Fruit fly (Drosophila melanogaster) whole organism, prepupa: Measurements from ENCODE around the gene CG42564.
A peak's percentile ranks its signal among the peaks of the same experiment; 100 is the strongest.

Experiments
- Blimp-1 ChIP-seq: fragments of 200-800 bp; sonication (Bioruptor generic); optimal IDR thresholded peaks from 3 replicates; lab custom pipeline; 2017; ENCODE audit warnings: missing biosample characterization, missing genetic modification characterization, mild to moderate bottlenecking, moderate library complexity, missing genetic modification reagents
- CG10669 ChIP-seq: fragments of 200-800 bp; sonication (Bioruptor generic); optimal IDR thresholded peaks from 3 replicates; lab custom pipeline; 2018; ENCODE audit warnings: missing biosample characterization, mild to moderate bottlenecking, missing genetic modification characterization, moderate library complexity
- CG11294 ChIP-seq: fragments of 200-800 bp; sonication (Bioruptor generic); IDR thresholded peaks from 2 replicates; pipeline ENCODE4 v1.3.6; 2022; ENCODE audit warnings: missing biosample characterization, missing genetic modification characterization
- CG11762 ChIP-seq: fragments of 200-800 bp; sonication (Bioruptor generic); optimal IDR thresholded peaks from 3 replicates; lab custom pipeline; 2016; ENCODE audit warnings: missing biosample characterization, missing genetic modification characterization; ENCODE audit not compliant: insufficient read depth
- CG11902 ChIP-seq: fragments of 200-800 bp; sonication (Bioruptor generic); optimal IDR thresholded peaks from 3 replicates; lab custom pipeline; 2016; ENCODE audit warnings: missing biosample characterization, missing genetic modification characterization
- CG15336 ChIP-seq: fragments of 200-800 bp; sonication (Bioruptor generic); IDR thresholded peaks from 2 replicates; pipeline ENCODE4 v1.3.6; 2022; ENCODE audit warnings: missing biosample characterization, missing genetic modification characterization
- CG16779 ChIP-seq: fragments of 200-800 bp; sonication (Bioruptor generic); optimal IDR thresholded peaks from 3 replicates; lab custom pipeline; 2017; ENCODE audit warnings: missing biosample characterization, mild to moderate bottlenecking, missing genetic modification characterization
- CG3032 ChIP-seq: fragments of 200-800 bp; optimal IDR thresholded peaks from 2 replicates; lab custom pipeline; 2019; ENCODE audit warnings: missing biosample characterization, mild to moderate bottlenecking, missing genetic modification characterization, moderate library complexity
- CG31627 ChIP-seq: fragments of 200-800 bp; sonication (Bioruptor generic); optimal IDR thresholded peaks from 3 replicates; lab custom pipeline; 2016; ENCODE audit warnings: missing biosample characterization, missing genetic modification characterization
- CG32006 ChIP-seq: fragments of 200-800 bp; sonication (Bioruptor generic); optimal IDR thresholded peaks from 3 replicates; lab custom pipeline; 2017; ENCODE audit warnings: missing biosample characterization, mild to moderate bottlenecking, missing genetic modification characterization
- CG34406 ChIP-seq: fragments of 200-800 bp; sonication (Bioruptor generic); optimal IDR thresholded peaks from 3 replicates; lab custom pipeline; 2016; ENCODE audit warnings: missing biosample characterization, missing genetic modification characterization
- CG3919 ChIP-seq: fragments of 200-800 bp; sonication (Bioruptor generic); optimal IDR thresholded peaks from 3 replicates; lab custom pipeline; 2016; ENCODE audit warnings: missing biosample characterization, missing genetic modification characterization
- CG4318 ChIP-seq: fragments of 200-800 bp; sonication (Bioruptor generic); optimal IDR thresholded peaks from 3 replicates; lab custom pipeline; 2017; ENCODE audit warnings: missing biosample characterization, mild to moderate bottlenecking, missing genetic modification characterization
- CG6276 ChIP-seq: fragments of 200-800 bp; sonication (Bioruptor generic); optimal IDR thresholded peaks from 2 replicates; lab custom pipeline; 2017; ENCODE audit warnings: missing biosample characterization, mild to moderate bottlenecking, missing genetic modification characterization
- CG6792 ChIP-seq: fragments of 200-800 bp; sonication (Bioruptor generic); optimal IDR thresholded peaks from 3 replicates; lab custom pipeline; 2016; ENCODE audit warnings: missing biosample characterization, missing genetic modification characterization
- CG6808 ChIP-seq: fragments of 200-800 bp; sonication (Bioruptor generic); optimal IDR thresholded peaks from 3 replicates; lab custom pipeline; 2017; ENCODE audit warnings: missing biosample characterization, missing genetic modification characterization, mild to moderate bottlenecking, moderate library complexity, missing genetic modification reagents
- CG6854 ChIP-seq: fragments of 200-800 bp; sonication (Bioruptor generic); optimal IDR thresholded peaks from 2 replicates; lab custom pipeline; 2017; ENCODE audit warnings: missing biosample characterization, mild to moderate bottlenecking, missing genetic modification characterization
- CG7368 ChIP-seq: fragments of 200-800 bp; sonication (Bioruptor generic); optimal IDR thresholded peaks from 3 replicates; lab custom pipeline; 2016; ENCODE audit warnings: missing biosample characterization, missing genetic modification characterization
- CG8319 ChIP-seq: fragments of 200-800 bp; sonication (Bioruptor generic); optimal IDR thresholded peaks from 3 replicates; lab custom pipeline; 2016; ENCODE audit warnings: missing biosample characterization, missing genetic modification characterization
- CG8632 ChIP-seq: fragments of 200-800 bp; sonication (Bioruptor generic); optimal IDR thresholded peaks from 3 replicates; lab custom pipeline; 2016; ENCODE audit warnings: missing biosample characterization, missing genetic modification characterization
- CG9139 ChIP-seq: fragments of 200-800 bp; sonication (Bioruptor generic); optimal IDR thresholded peaks from 3 replicates; lab custom pipeline; 2017; ENCODE audit warnings: missing biosample characterization, mild to moderate bottlenecking, missing genetic modification characterization
- Eip75B ChIP-seq: fragments of 200-800 bp; sonication (Bioruptor generic); optimal IDR thresholded peaks from 3 replicates; lab custom pipeline; 2016; ENCODE audit warnings: missing biosample characterization, missing genetic modification characterization
- Eip78C ChIP-seq: fragments of 200-800 bp; sonication (Bioruptor generic); peaks from one replicate; lab custom pipeline; 2016; ENCODE audit warnings: missing biosample characterization, missing genetic modification characterization
- Eip93F ChIP-seq: fragments of 200-800 bp; sonication (Bioruptor generic); optimal IDR thresholded peaks from 2 replicates; lab custom pipeline; 2016; ENCODE audit warnings: missing biosample characterization, mild to moderate bottlenecking, missing genetic modification characterization
- Ets21C ChIP-seq: fragments of 200-800 bp; sonication (Bioruptor generic); optimal IDR thresholded peaks from 3 replicates; lab custom pipeline; 2016; ENCODE audit warnings: missing biosample characterization, missing genetic modification characterization
- Ets96B ChIP-seq: fragments of 200-800 bp; optimal IDR thresholded peaks from 2 replicates; lab custom pipeline; 2019; ENCODE audit warnings: missing biosample characterization, mild to moderate bottlenecking, missing genetic modification characterization, moderate library complexity
- Gug ChIP-seq: fragments of 200-800 bp; sonication (Bioruptor generic); IDR thresholded peaks from 2 replicates; pipeline ENCODE4 v1.3.6; 2022; ENCODE audit warnings: missing biosample characterization, missing genetic modification characterization
- Hr38 ChIP-seq: sonication (Bioruptor generic); optimal IDR thresholded peaks from 2 replicates; lab custom pipeline; 2016; ENCODE audit warnings: missing biosample characterization, missing genetic modification characterization
- Hr4 ChIP-seq: fragments of 200-800 bp; sonication (Bioruptor generic); optimal IDR thresholded peaks from 3 replicates; lab custom pipeline; 2016; ENCODE audit warnings: missing biosample characterization, missing genetic modification characterization
- Lpt ChIP-seq: fragments of 200-800 bp; sonication (Bioruptor generic); optimal IDR thresholded peaks from 3 replicates; lab custom pipeline; 2016; ENCODE audit warnings: missing biosample characterization, missing genetic modification characterization
- OdsH ChIP-seq: fragments of 200-800 bp; sonication (Bioruptor generic); optimal IDR thresholded peaks from 3 replicates; lab custom pipeline; 2016; ENCODE audit warnings: missing biosample characterization, missing genetic modification characterization
- Smox ChIP-seq: fragments of 200-800 bp; sonication (Bioruptor generic); optimal IDR thresholded peaks from 3 replicates; lab custom pipeline; 2016; ENCODE audit warnings: missing biosample characterization, missing genetic modification characterization
- Sox102F ChIP-seq: fragments of 200-800 bp; sonication (Bioruptor generic); optimal IDR thresholded peaks from 2 replicates; lab custom pipeline; 2016; ENCODE audit warnings: missing biosample characterization, mild to moderate bottlenecking, missing genetic modification characterization
- Sox14 ChIP-seq: fragments of 200-800 bp; sonication (Bioruptor generic); optimal IDR thresholded peaks from 3 replicates; lab custom pipeline; 2016; ENCODE audit warnings: missing biosample characterization, missing genetic modification characterization
- achi ChIP-seq: fragments of 200-800 bp; sonication (Bioruptor generic); optimal IDR thresholded peaks from 3 replicates; lab custom pipeline; 2016; ENCODE audit warnings: missing biosample characterization, missing genetic modification characterization
- dac ChIP-seq: fragments of 200-800 bp; sonication (Bioruptor generic); optimal IDR thresholded peaks from 2 replicates; lab custom pipeline; 2017; ENCODE audit warnings: missing biosample characterization, mild to moderate bottlenecking, missing genetic modification characterization
- dsx ChIP-seq: fragments of 200-800 bp; optimal IDR thresholded peaks from 3 replicates; lab custom pipeline; 2019; ENCODE audit warnings: missing biosample characterization, mild to moderate bottlenecking, missing genetic modification characterization, moderate library complexity; ENCODE audit not compliant: poor library complexity, severe bottlenecking
- eg ChIP-seq: fragments of 200-800 bp; sonication (Bioruptor generic); IDR thresholded peaks from 3 replicates; pipeline ENCODE4 v1.3.6; 2022; ENCODE audit warnings: missing biosample characterization, missing genetic modification characterization
- fd59A ChIP-seq: fragments of 200-800 bp; sonication (Bioruptor generic); optimal IDR thresholded peaks from 2 replicates; lab custom pipeline; 2017; ENCODE audit warnings: missing biosample characterization, mild to moderate bottlenecking, missing genetic modification characterization, missing genetic modification reagents
- fd85E ChIP-seq: fragments of 200-800 bp; sonication (Bioruptor generic); optimal IDR thresholded peaks from 3 replicates; lab custom pipeline; 2016; ENCODE audit warnings: missing biosample characterization, missing genetic modification characterization
- lz ChIP-seq: fragments of 200-800 bp; sonication (Bioruptor generic); optimal IDR thresholded peaks from 3 replicates; lab custom pipeline; 2016; ENCODE audit warnings: missing biosample characterization, missing genetic modification characterization
- net ChIP-seq: fragments of 200-800 bp; sonication (Bioruptor generic); optimal IDR thresholded peaks from 3 replicates; lab custom pipeline; 2016; ENCODE audit warnings: missing biosample characterization, missing genetic modification characterization
- pdm3 ChIP-seq: fragments of 200-800 bp; sonication (Bioruptor generic); optimal IDR thresholded peaks from 3 replicates; lab custom pipeline; 2016; ENCODE audit warnings: missing biosample characterization, missing genetic modification characterization
- spab ChIP-seq: fragments of 200-800 bp; sonication (Bioruptor generic); optimal IDR thresholded peaks from 2 replicates; lab custom pipeline; 2017; ENCODE audit warnings: missing biosample characterization, mild to moderate bottlenecking, missing genetic modification characterization, missing genetic modification reagents
- ss ChIP-seq, 2 experiments: fragments of 200-800 bp; sonication (Bioruptor generic); optimal IDR thresholded peaks; 2 replicates in 1 of 2; 3 replicates in 1 of 2; lab custom pipeline; 2017 to 2018; ENCODE audit warnings: mild to moderate bottlenecking in 2 of 2, missing biosample characterization in 2 of 2, missing genetic modification characterization in 2 of 2, moderate library complexity in 1 of 2
- svp ChIP-seq: fragments of 200-800 bp; sonication (Bioruptor generic); peaks from one replicate; lab custom pipeline; 2016; ENCODE audit warnings: missing biosample characterization, missing genetic modification characterization

The CG42564 gene

dm6 chr3R:6409153-6409571 lies 34.9 kb downstream of the CG42564 start (continued):
- TF ChIP-seq Eip78C (GFP tag; lab: Kevin White, UChicago) (peak; percentile 41), Gug (GFP tag; lab: Robert Waterston, UW) (no peak), Eip75B (GFP tag; lab: Kevin White, UChicago) (peak; percentile 44), fd59A (no peak), CG6854 (GFP tag; lab: Kevin White, UChicago) (peak; percentile 68), Hr4 (no peak), CG8632 (GFP tag; lab: Kevin White, UChicago) (peak; percentile 13), OdsH (GFP tag; lab: Kevin White, UChicago) (no peak), CG3032 (tag; lab: Kevin White, UChicago) (peak; percentile 10), Lpt (GFP tag; lab: Kevin White, UChicago) (peak; percentile 50), Ets96B (tag; lab: Kevin White, UChicago) (peak; percentile 19), spab (GFP tag; lab: Kevin White, UChicago) (peak; percentile 42), svp (peak; percentile 87), CG15336 (peak; percentile 25; the same call in 1 of the 2 replicates), CG7368 (GFP tag; lab: Kevin White, UChicago) (peak; percentile 12), fd85E (GFP tag; lab: Kevin White, UChicago) (no peak), CG11762 (GFP tag; lab: Kevin White, UChicago) (peak; percentile 10), CG8319 (GFP tag; lab: Kevin White, UChicago) (no peak)

- TF ChIP-seq CG10669 (GFP tag; lab: Kevin White, UChicago) (peak; percentile 83), CG16779 (tag; lab: Kevin White, UChicago) (peak; percentile 75), OdsH (GFP tag; lab: Kevin White, UChicago) (peak; percentile 86), svp (peak; percentile 85), Blimp-1 (GFP tag; lab: Kevin White, UChicago) (no peak), Gug (GFP tag; lab: Robert Waterston, UW) (peak; percentile 37), Hr4 (peak; percentile 94), CG11902 (GFP tag; lab: Kevin White, UChicago) (peak; percentile 60), CG6276 (GFP tag; lab: Kevin White, UChicago) (peak; percentile 86), Ets96B (tag; lab: Kevin White, UChicago) (peak; percentile 63), Lpt (GFP tag; lab: Kevin White, UChicago) (peak; percentile 74), eg (GFP tag; lab: Robert Waterston, UW) (peak; percentile 61), CG31627 (GFP tag; lab: Kevin White, UChicago) (peak; percentile 77), lz (GFP tag; lab: Kevin White, UChicago) (peak; percentile 79), dac (GFP tag; lab: Kevin White, UChicago) (peak; percentile 76), spab (GFP tag; lab: Kevin White, UChicago) (peak; percentile 68), CG11294 (GFP tag; lab: Robert Waterston, UW) (peak; percentile 64), Ets21C (peak; percentile 56), CG15336 (peak; percentile 82), CG7368 (GFP tag; lab: Kevin White, UChicago) (peak; percentile 67), CG3919 (GFP tag; lab: Kevin White, UChicago) (peak; percentile 81), fd59A (peak; percentile 83), CG8632 (GFP tag; lab: Kevin White, UChicago) (peak; percentile 79), net (GFP tag; lab: Kevin White, UChicago) (peak; percentile 85), Smox (GFP tag; lab: Kevin White, UChicago) (peak; percentile 77), achi (GFP tag; lab: Kevin White, UChicago) (peak; percentile 82), CG6808 (peak; percentile 75), Sox102F (peak; percentile 75), CG34406 (peak; percentile 79), Eip93F (GFP tag; lab: Kevin White, UChicago) (no peak), CG6792 (peak; percentile 81), CG9139 (GFP tag; lab: Kevin White, UChicago) (peak; percentile 81), CG32006 (peak; percentile 96), fd85E (GFP tag; lab: Kevin White, UChicago) (peak; percentile 24), dsx (GFP tag; lab: Kevin White, UChicago) (peak; percentile 99), CG4318 (GFP tag; lab: Kevin White, UChicago) (peak; percentile 89), Hr38 (GFP tag; lab: Kevin White, UChicago) (peak; percentile 12), ss (GFP tag; optimal IDR thresholded peaks at IDR 0.05; lab: Kevin White, UChicago) (peak; percentile 80 to 90), Sox14 (GFP tag; lab: Kevin White, UChicago) (peak; percentile 87), pdm3 (GFP tag; lab: Kevin White, UChicago) (peak; percentile 87)
Observed at dm6 chr3R:6410412-6411225, 36.3 kb downstream of the CG42564 start.
